Worm (Caenorhabditis elegans) whole organism, L3 larva: Measurements from ENCODE around the gene actl-1.

Experiments used
- R02D3.7 ChIP-seq: fragments of 150-350 bp; optimal IDR thresholded peaks from 2 replicates; lab custom pipeline; 2014; ENCODE audit warnings: missing biosample characterization, missing genetic modification characterization
- aly-2 ChIP-seq: fragments of 150-350 bp; optimal IDR thresholded peaks from 2 replicates; lab custom pipeline; 2014; ENCODE audit warnings: missing biosample characterization, missing genetic modification characterization
- ama-1 ChIP-seq: fragments of 150-350 bp; optimal IDR thresholded peaks from 2 replicates; lab custom pipeline; 2018
- ceh-16 ChIP-seq: sonication (generic microtip); optimal IDR thresholded peaks from 2 replicates; lab custom pipeline; 2017; ENCODE audit warnings: missing biosample characterization, missing genetic modification characterization
- ceh-28 ChIP-seq: fragments of 150-350 bp; optimal IDR thresholded peaks from 2 replicates; lab custom pipeline; 2014; ENCODE audit warnings: missing biosample characterization, missing genetic modification reagents, missing genetic modification characterization
- ceh-82 ChIP-seq: fragments of 150-350 bp; optimal IDR thresholded peaks from 2 replicates; lab custom pipeline; 2014; ENCODE audit warnings: missing biosample characterization, missing genetic modification characterization
- ceh-9 ChIP-seq: sonication (generic microtip); optimal IDR thresholded peaks from 2 replicates; lab custom pipeline; 2018; ENCODE audit warnings: missing biosample characterization, missing genetic modification characterization
- daf-12 ChIP-seq: fragments of 150-350 bp; optimal IDR thresholded peaks from 2 replicates; lab custom pipeline; 2014; ENCODE audit warnings: missing biosample characterization, missing genetic modification reagents, missing genetic modification characterization
- egl-27 ChIP-seq: sonication (generic microtip); optimal IDR thresholded peaks from 4 replicates; lab custom pipeline; 2017; ENCODE audit warnings: missing biosample characterization, missing genetic modification reagents, missing genetic modification characterization
- elt-1 ChIP-seq: fragments of 150-350 bp; optimal IDR thresholded peaks from 2 replicates; lab custom pipeline; 2014; ENCODE audit warnings: missing biosample characterization, missing genetic modification characterization
- elt-2 ChIP-seq: sonication (generic microtip); optimal IDR thresholded peaks from 2 replicates; lab custom pipeline; 2016; ENCODE audit warnings: missing genetic modification reagents, mild to moderate bottlenecking, missing genetic modification characterization, missing compliant biosample characterization
- eor-1 ChIP-seq, 2 experiments: fragments of 150-350 bp; optimal IDR thresholded peaks; 2 replicates each; lab custom pipeline; 2014 to 2018; ENCODE audit warnings: missing biosample characterization in 2 of 2, missing genetic modification characterization in 2 of 2
- fkh-10 ChIP-seq: sonication (generic microtip); optimal IDR thresholded peaks from 2 replicates; lab custom pipeline; 2017; ENCODE audit warnings: missing biosample characterization, missing genetic modification reagents, missing genetic modification characterization
- fkh-2 ChIP-seq: fragments of 150-350 bp; optimal IDR thresholded peaks from 2 replicates; lab custom pipeline; 2014; ENCODE audit warnings: missing biosample characterization, missing genetic modification reagents, missing genetic modification characterization
- fos-1 ChIP-seq: fragments of 150-350 bp; optimal IDR thresholded peaks from 2 replicates; lab custom pipeline; 2014; ENCODE audit warnings: missing biosample characterization, missing genetic modification characterization
- hmg-11 ChIP-seq: sonication (generic microtip); optimal IDR thresholded peaks from 2 replicates; lab custom pipeline; 2016; ENCODE audit warnings: missing genetic modification characterization, missing compliant biosample characterization
- jun-1 ChIP-seq: fragments of 150-350 bp; optimal IDR thresholded peaks from 2 replicates; lab custom pipeline; 2014; ENCODE audit warnings: missing biosample characterization, missing genetic modification reagents, missing genetic modification characterization
- lin-15B ChIP-seq: fragments of 150-350 bp; optimal IDR thresholded peaks from 2 replicates; lab custom pipeline; 2014; ENCODE audit warnings: missing biosample characterization, missing genetic modification characterization
- lin-39 ChIP-seq: fragments of 150-350 bp; optimal IDR thresholded peaks from 2 replicates; lab custom pipeline; 2018; ENCODE audit warnings: missing biosample characterization, missing genetic modification reagents, missing genetic modification characterization
- lsy-12 ChIP-seq: sonication (generic microtip); optimal IDR thresholded peaks from 2 replicates; lab custom pipeline; 2016; ENCODE audit warnings: mild to moderate bottlenecking, missing genetic modification characterization, missing compliant biosample characterization
- nfya-1 ChIP-seq: sonication (generic microtip); optimal IDR thresholded peaks from 2 replicates; lab custom pipeline; 2017; ENCODE audit warnings: missing genetic modification characterization, mild to moderate bottlenecking, missing compliant biosample characterization, antibody characterized with exemption, moderate library complexity; ENCODE audit not compliant: insufficient read depth
- nhr-11 ChIP-seq: fragments of 150-350 bp; optimal IDR thresholded peaks from 2 replicates; lab custom pipeline; 2014; ENCODE audit warnings: missing biosample characterization, missing genetic modification characterization
- nhr-12 ChIP-seq: fragments of 150-350 bp; optimal IDR thresholded peaks from 2 replicates; lab custom pipeline; 2014; ENCODE audit warnings: missing biosample characterization, missing genetic modification characterization
- nhr-23 ChIP-seq: fragments of 150-350 bp; optimal IDR thresholded peaks from 2 replicates; lab custom pipeline; 2014; ENCODE audit warnings: missing biosample characterization, missing genetic modification reagents, missing genetic modification characterization
- nhr-237 ChIP-seq: fragments of 150-350 bp; optimal IDR thresholded peaks from 2 replicates; lab custom pipeline; 2014; ENCODE audit warnings: missing biosample characterization, missing genetic modification characterization
- nhr-28 ChIP-seq: fragments of 150-350 bp; optimal IDR thresholded peaks from 2 replicates; lab custom pipeline; 2014; ENCODE audit warnings: missing biosample characterization, missing genetic modification characterization
- nhr-43 ChIP-seq: sonication (generic microtip); optimal IDR thresholded peaks from 2 replicates; lab custom pipeline; 2016; ENCODE audit warnings: mild to moderate bottlenecking, missing genetic modification characterization, missing compliant biosample characterization; ENCODE audit not compliant: poor library complexity, severe bottlenecking
- nhr-67 ChIP-seq: fragments of 150-350 bp; optimal IDR thresholded peaks from 2 replicates; lab custom pipeline; 2014; ENCODE audit warnings: missing biosample characterization, missing genetic modification characterization
- nhr-76 ChIP-seq: fragments of 150-350 bp; sonication (generic microtip); optimal IDR thresholded peaks from 5 replicates; lab custom pipeline; 2014; ENCODE audit warnings: missing biosample characterization, missing genetic modification characterization
- pha-4 ChIP-seq: fragments of 150-350 bp; optimal IDR thresholded peaks from 2 replicates; lab custom pipeline; 2014; ENCODE audit warnings: missing biosample characterization, missing genetic modification reagents, missing genetic modification characterization
- pqm-1 ChIP-seq: fragments of 150-350 bp; optimal IDR thresholded peaks from 2 replicates; lab custom pipeline; 2017; ENCODE audit warnings: missing biosample characterization, missing genetic modification characterization, inconsistent platforms
- sea-2 ChIP-seq: fragments of 150-350 bp; sonication (generic microtip); optimal IDR thresholded peaks from 4 replicates; lab custom pipeline; 2014; ENCODE audit warnings: missing biosample characterization, missing genetic modification reagents, missing genetic modification characterization
- skn-1 ChIP-seq: fragments of 150-350 bp; optimal IDR thresholded peaks from 2 replicates; lab custom pipeline; 2014; ENCODE audit warnings: missing biosample characterization, missing genetic modification characterization
- snpc-4 ChIP-seq: fragments of 150-350 bp; optimal IDR thresholded peaks from 2 replicates; lab custom pipeline; 2014; ENCODE audit warnings: missing biosample characterization, missing genetic modification characterization
- tbx-2 ChIP-seq: sonication (generic microtip); optimal IDR thresholded peaks from 2 replicates; lab custom pipeline; 2016; ENCODE audit warnings: mild to moderate bottlenecking, missing genetic modification characterization, missing compliant biosample characterization
- unc-39 ChIP-seq: sonication (generic microtip); optimal IDR thresholded peaks from 4 replicates; lab custom pipeline; 2017; ENCODE audit warnings: missing biosample characterization, missing genetic modification characterization
- unc-62 ChIP-seq: fragments of 150-350 bp; sonication (generic microtip); optimal IDR thresholded peaks from 4 replicates; lab custom pipeline; 2014; ENCODE audit warnings: missing biosample characterization, missing genetic modification reagents, missing genetic modification characterization
- zag-1 ChIP-seq: fragments of 150-350 bp; optimal IDR thresholded peaks from 2 replicates; lab custom pipeline; 2014; ENCODE audit warnings: missing biosample characterization, missing genetic modification characterization
- ztf-11 ChIP-seq: fragments of 150-350 bp; optimal IDR thresholded peaks from 2 replicates; lab custom pipeline; 2014; ENCODE audit warnings: missing biosample characterization, missing genetic modification characterization
- ztf-4 ChIP-seq: fragments of 150-350 bp; optimal IDR thresholded peaks from 2 replicates; lab custom pipeline; 2014; ENCODE audit warnings: missing biosample characterization, missing genetic modification characterization

Gene actl-1

DNA sequence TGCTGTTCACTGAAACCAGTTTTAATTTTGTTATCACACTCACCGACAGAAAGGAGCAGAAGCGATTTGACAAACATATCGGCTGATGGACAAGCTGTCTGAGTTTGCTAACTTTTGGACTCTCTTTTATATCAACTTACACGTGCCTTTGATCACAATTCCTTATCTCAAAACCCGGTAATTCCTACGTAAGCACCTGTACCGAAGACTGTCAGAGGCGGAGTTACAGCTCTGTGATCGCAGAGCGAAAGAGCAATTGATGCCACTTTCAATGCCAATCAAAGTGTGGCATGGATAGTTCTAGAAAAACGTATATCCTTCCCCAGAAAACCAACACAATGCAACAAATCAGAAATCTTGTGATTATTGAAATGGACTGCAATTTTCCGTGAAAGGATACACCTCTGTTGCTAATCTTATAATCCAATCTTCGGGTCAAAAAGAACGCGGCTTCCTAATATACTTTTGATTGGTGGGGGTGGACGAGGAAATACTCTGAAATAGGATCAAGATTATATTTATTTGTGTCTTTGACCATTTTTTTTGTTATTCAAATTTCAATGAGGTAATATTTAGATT, 37.2 kb upstream of the actl-1 start, which contains the start of gene ilys-5:
ilys-5 (minus strand) TSS at position 140 of the 579 bp plus-strand sequence.
- no peak for TF ChIP-seq sea-2 (GFP tag; lab: Kevin White, UChicago)
- no peak for TF ChIP-seq fos-1 (tag; lab: Kevin White, UChicago)
- no peak for TF ChIP-seq nhr-11 (tag; lab: Kevin White, UChicago)
- peak; percentile 73 for TF ChIP-seq pqm-1 (tag; lab: Kevin White, UChicago)
- peak; percentile 90 for TF ChIP-seq elt-2 (tag; lab: Kevin White, UChicago)

DNA sequence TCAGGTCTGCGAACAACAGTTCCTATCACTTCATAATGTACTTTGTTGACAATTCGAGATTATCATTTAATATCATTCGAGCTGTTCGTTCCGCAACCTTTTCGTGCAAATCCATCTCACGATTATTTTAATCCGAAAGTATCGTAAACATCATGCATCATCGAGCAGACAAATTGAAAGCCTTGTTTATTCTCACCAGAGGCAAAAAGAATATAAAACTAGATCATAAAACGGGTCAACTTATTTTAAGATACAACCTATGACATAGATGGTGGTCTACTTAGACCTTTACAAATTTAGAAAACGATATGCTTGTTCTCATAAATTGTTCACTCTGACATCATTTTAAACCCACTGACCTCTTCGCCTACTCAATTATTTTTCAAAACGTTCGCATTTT, 33.4 kb upstream of the actl-1 start:
- peak; percentile 50 for TF ChIP-seq elt-2 (tag; lab: Kevin White, UChicago)
- TF ChIP-seq fkh-10 = no peak

DNA sequence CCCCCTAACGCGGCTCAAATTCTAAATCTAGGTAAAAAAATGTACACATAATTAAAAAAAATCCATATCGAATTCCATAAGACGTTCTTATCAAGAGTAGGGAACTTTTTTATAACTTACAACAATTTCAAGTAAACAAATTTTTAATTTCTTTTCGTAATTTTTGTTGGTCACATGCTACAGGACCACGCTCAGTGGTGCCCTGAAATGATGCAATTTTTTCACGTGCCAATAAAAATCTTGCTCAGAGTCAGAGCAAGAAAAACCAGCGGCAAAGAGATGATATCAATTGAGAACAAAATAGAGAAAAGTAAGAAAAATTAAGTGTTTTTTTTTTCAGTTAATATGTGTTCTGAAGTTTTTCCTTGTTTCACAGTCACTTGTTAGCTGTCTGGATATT, 32.3 kb upstream of the actl-1 start:
- TF ChIP-seq zag-1 (tag; lab: Kevin White, UChicago) (no peak), nfya-1 (tag; lab: Kevin White, UChicago) (peak; percentile 38), aly-2 (tag; lab: Kevin White, UChicago) (no peak)

DNA sequence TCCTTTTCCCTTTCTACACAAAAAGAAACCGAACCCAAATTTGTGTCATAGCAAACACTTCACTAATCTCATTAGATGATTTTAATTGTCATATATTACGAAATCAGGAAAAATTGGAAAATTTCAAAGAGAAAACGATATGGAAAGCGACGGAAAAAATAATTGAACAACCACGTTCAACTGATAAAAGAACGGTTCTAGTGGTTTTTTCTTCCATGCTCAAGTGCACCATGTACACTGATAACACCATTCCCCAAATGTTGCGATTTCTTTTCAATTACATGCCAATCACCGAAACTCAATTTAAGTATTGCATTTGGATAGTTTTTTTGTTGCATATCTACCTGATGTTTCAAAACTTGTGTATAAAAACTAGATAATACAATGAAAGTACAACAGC, 31.0 kb upstream of the actl-1 start:
- TF ChIP-seq pqm-1 (tag; lab: Kevin White, UChicago) (peak; percentile 21), pha-4 (tag; lab: Kevin White, UChicago) (peak; percentile 4), hmg-11 (tag; lab: Kevin White, UChicago) (no peak), elt-2 (tag; lab: Kevin White, UChicago) (peak; percentile 93)

DNA sequence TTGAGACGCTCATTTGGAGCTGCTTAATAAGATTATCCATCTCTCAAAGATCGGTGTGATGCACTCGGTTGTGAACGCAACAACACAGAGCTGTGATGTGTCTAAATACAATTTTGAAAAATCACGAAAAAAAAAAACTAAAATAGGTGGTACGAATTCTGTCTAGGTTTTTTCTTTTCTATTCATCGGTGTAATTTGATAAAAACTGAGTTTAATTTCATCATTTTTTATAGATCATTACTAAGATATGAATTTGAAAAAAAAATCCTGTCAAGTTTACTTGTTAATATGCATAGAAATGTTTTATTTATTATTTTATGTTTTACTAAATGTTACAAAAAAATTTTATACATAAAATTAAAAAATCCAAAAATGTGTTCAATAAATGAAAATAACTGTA, 30.4 kb upstream of the actl-1 start, which contains the start of gene ceh-60:
ceh-60 (minus strand) TSS at position 101 of the 400 bp plus-strand sequence.
- TF ChIP-seq R02D3.7 (tag; lab: Kevin White, UChicago) (no peak), ztf-4 (tag; lab: Kevin White, UChicago) (no peak), nhr-237 (tag; lab: Kevin White, UChicago) (no peak), ceh-16 (tag; lab: Kevin White, UChicago) (no peak), ceh-9 (tag; lab: Kevin White, UChicago) (no peak), ceh-28 (tag; lab: Kevin White, UChicago) (no peak), elt-1 (tag; lab: Kevin White, UChicago) (no peak), ceh-82 (no peak), fkh-10 (no peak), nhr-23 (no peak), ztf-11 (tag; lab: Kevin White, UChicago) (no peak), nhr-76 (tag; lab: Kevin White, UChicago) (no peak), fkh-2 (tag; lab: Kevin White, UChicago) (no peak)

DNA sequence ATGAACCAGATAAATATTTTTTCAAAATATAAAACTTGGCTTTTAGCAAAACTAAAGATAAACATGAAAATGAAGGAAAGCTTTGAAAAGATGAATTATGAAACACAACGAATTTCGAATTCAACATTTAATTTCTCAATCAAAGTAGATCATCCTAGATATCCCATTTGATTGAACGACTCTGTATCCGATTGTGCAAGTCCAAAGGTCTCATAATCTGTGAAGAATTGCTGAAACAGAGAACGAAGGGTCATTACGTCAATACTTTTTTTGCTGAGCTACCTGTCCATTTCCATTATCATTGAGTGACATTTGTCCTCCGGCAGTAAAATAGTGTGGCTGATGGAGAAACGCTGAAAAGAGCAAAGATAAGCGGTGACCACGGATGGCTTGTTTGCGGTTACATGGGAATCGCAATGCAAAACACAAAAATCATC, 23.0 kb upstream of the actl-1 start:
- peak; percentile 90 for TF ChIP-seq pqm-1 (tag; lab: Kevin White, UChicago)
- TF ChIP-seq nhr-28 = no peak
- TF ChIP-seq ama-1 (lab: Kevin White, UChicago) = peak; percentile 15
- TF ChIP-seq fos-1 (tag; lab: Kevin White, UChicago) = no peak
- no peak for TF ChIP-seq daf-12 (tag; lab: Kevin White, UChicago)
- TF ChIP-seq fkh-10 = no peak
- peak; percentile 93 for TF ChIP-seq elt-2 (tag; lab: Kevin White, UChicago)
- peak; percentile 59 for TF ChIP-seq jun-1 (tag; lab: Kevin White, UChicago)
- TF ChIP-seq pha-4 (tag; lab: Kevin White, UChicago) = peak; percentile 36
- TF ChIP-seq unc-39 (tag; lab: Kevin White, UChicago) = no peak
- no peak for TF ChIP-seq lin-39 (tag; lab: Kevin White, UChicago)
- TF ChIP-seq snpc-4 = no peak
- TF ChIP-seq ceh-82 = no peak

DNA sequence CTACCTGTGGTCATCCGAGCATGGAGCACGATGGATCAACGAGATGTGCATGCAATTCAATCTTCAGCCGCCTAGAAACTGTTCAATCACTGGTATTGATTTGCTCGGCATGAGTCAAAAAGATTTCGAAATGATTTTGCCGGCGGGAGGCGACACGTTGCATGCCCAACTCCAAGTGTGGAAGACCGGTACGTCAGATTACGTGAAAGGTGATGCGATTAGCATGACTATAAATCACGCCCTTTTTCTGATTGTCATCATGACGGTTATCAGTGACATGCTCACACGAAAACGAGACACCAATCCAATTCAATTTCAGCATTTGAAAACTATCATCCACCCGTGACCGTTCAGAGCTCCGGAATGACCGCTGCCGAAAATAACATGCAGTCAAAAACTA, 21.0 kb upstream of the actl-1 start:
- no peak for TF ChIP-seq lin-15B (tag; lab: Kevin White, UChicago)
- no peak for TF ChIP-seq unc-62
- peak; percentile 5 for TF ChIP-seq nhr-43 (tag; lab: Kevin White, UChicago)
- no peak for TF ChIP-seq lsy-12 (tag; lab: Kevin White, UChicago)
- TF ChIP-seq skn-1 = peak; percentile 82
- no peak for TF ChIP-seq nhr-23
- no peak for TF ChIP-seq fkh-10
- TF ChIP-seq elt-2 (tag; lab: Kevin White, UChicago) = peak; percentile 80
- no peak for TF ChIP-seq fos-1 (tag; lab: Kevin White, UChicago)
- no peak for TF ChIP-seq nhr-237 (tag; lab: Kevin White, UChicago)
- no peak for TF ChIP-seq nhr-12 (tag; lab: Kevin White, UChicago)
- TF ChIP-seq nhr-28 = no peak
- TF ChIP-seq eor-1 (tag; optimal IDR thresholded peaks at IDR 0.05; lab: Kevin White, UChicago) = no peak
- no peak for TF ChIP-seq aly-2 (tag; lab: Kevin White, UChicago)
- TF ChIP-seq pqm-1 (tag; lab: Kevin White, UChicago) = peak; percentile 41
- no peak for TF ChIP-seq nhr-67 (tag; lab: Kevin White, UChicago)
- no peak for TF ChIP-seq tbx-2
- TF ChIP-seq elt-1 (tag; lab: Kevin White, UChicago) = no peak
- TF ChIP-seq egl-27 = no peak
